Fruit fly (Drosophila melanogaster): Measurements from ENCODE around the gene CG8519.

The CG8519 gene

DNA sequence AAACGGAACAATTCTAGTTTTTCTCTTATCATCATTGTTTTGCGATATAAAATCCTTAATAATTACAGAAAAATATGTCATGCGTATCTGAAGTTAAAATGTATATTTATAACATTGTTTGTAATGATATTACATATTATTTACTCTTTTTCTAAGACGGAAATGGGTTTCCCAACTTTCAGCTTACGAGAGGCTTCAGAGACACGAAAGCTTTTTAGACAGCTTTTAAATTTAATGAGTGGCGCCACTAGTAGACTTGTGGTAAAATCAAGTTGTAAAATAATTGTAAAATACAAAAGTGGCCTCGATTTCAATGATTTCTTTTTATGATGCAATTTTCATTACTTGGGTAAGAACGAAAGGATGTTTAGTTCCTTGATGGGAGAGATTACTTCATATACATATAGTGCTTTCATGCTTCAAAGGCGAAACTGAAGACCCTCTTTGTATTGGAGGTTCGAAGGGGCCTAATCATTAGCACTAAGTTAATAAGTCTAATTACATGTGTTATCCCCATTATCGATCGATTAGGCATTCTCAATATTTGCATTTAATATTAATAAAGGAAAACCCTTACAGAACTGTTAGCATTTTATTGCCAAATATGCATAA, 4.4 kb downstream of the CG8519 start (continued):
- TF ChIP-seq Scr (GFP tag; IDR thresholded peaks at IDR 0.05; ENCODE audit: partially characterized antibody) (no peak), kni (GFP tag; optimal IDR thresholded peaks at IDR 0.05) (peak; percentile 30), CG15479 (GFP tag; optimal IDR thresholded peaks at IDR 0.05) (no peak), CG11398 (GFP tag; optimal IDR thresholded peaks at IDR 0.05) (peak; percentile 50), pan (optimal IDR thresholded peaks at IDR 0.05) (no peak), pan (GFP tag; optimal IDR thresholded peaks at IDR 0.05 in 1 of 2, IDR thresholded peaks at IDR 0.05 in 1 of 2) (peak in 1 of 2 experiments; percentile 94), Neu2 (GFP tag; optimal IDR thresholded peaks at IDR 0.05; ENCODE audit: borderline replicate concordance) (no peak), bcd (GFP tag; optimal IDR thresholded peaks at IDR 0.05) (peak; percentile 93), CG10274 (GFP tag; optimal IDR thresholded peaks at IDR 0.05) (peak; percentile 80), CG2199 (GFP tag; IDR thresholded peaks at IDR 0.05) (peak; percentile 97), CG30431 (GFP tag; optimal IDR thresholded peaks at IDR 0.05) (peak; percentile 63), Taf1 (GFP tag; IDR thresholded peaks at IDR 0.05) (peak; percentile 48; the same call in 1 of the 2 replicates), Rx (GFP tag; IDR thresholded peaks at IDR 0.05) (peak; percentile 82), CG10543 (GFP tag; optimal IDR thresholded peaks at IDR 0.05) (peak; percentile 70), CG14050 (GFP tag; IDR thresholded peaks at IDR 0.05) (peak; percentile 77), CG34224 (GFP tag; IDR thresholded peaks at IDR 0.05; ENCODE audit: partially characterized antibody) (no peak), CG12744 (GFP tag; optimal IDR thresholded peaks at IDR 0.05) (peak; percentile 81), CG6689 (GFP tag; IDR thresholded peaks at IDR 0.05) (peak; percentile 41), CG11696 (GFP tag; IDR thresholded peaks at IDR 0.05) (peak; percentile 68), E2f1 (GFP tag; IDR thresholded peaks at IDR 0.05) (peak; percentile 83), eve (GFP tag; optimal IDR thresholded peaks at IDR 0.05) (no peak), tgo (GFP tag; IDR thresholded peaks at IDR 0.05) (peak; percentile 88), dan (GFP tag; IDR thresholded peaks at IDR 0.05) (no peak), onecut (GFP tag; IDR thresholded peaks at IDR 0.05) (peak; percentile 81), Ptx1 (GFP tag; IDR thresholded peaks at IDR 0.05) (peak; percentile 89), BtbVII (GFP tag; optimal IDR thresholded peaks at IDR 0.05) (peak; percentile 87), CG8359 (GFP tag; optimal IDR thresholded peaks at IDR 0.05; ENCODE audit: borderline replicate concordance) (peak; percentile 72), CG12942 (GFP tag; optimal IDR thresholded peaks at IDR 0.05) (peak; percentile 61), HmgZ (tag; optimal IDR thresholded peaks at IDR 0.05) (peak; percentile 77), CG8388 (GFP tag; optimal IDR thresholded peaks at IDR 0.05) (peak; percentile 74), NFAT (GFP tag; IDR thresholded peaks at IDR 0.05) (peak; percentile 93), lola (GFP tag; optimal IDR thresholded peaks at IDR 0.05) (no peak), CG18011 (GFP tag; optimal IDR thresholded peaks at IDR 0.05) (peak; percentile 96), CG42726 (GFP tag; IDR thresholded peaks at IDR 0.05; ENCODE audit: partially characterized antibody) (no peak), aop (GFP tag; IDR thresholded peaks at IDR 0.05) (no peak), PHDP (tag; optimal IDR thresholded peaks at IDR 0.05) (peak; percentile 89), CG12071 (GFP tag; optimal IDR thresholded peaks at IDR 0.05) (peak; percentile 91), Sry-β (GFP tag; optimal IDR thresholded peaks at IDR 0.05) (peak; percentile 29), CG18764 (GFP tag; optimal IDR thresholded peaks at IDR 0.05) (peak; percentile 89), hkb (optimal IDR thresholded peaks at IDR 0.05) (no peak), hkb (GFP tag; IDR thresholded peaks at IDR 0.05) (peak; percentile 87), CG4360 (GFP tag; IDR thresholded peaks at IDR 0.05) (no peak), Bgb (GFP tag; IDR thresholded peaks at IDR 0.05; ENCODE audit: partially characterized antibody) (peak; percentile 43; the same call in 1 of the 2 replicates), hb (GFP tag; IDR thresholded peaks at IDR 0.05; ENCODE audit: partially characterized antibody) (no peak), ara (GFP tag; IDR thresholded peaks at IDR 0.05) (peak; percentile 53; the same call in 1 of the 2 replicates), danr (GFP tag; IDR thresholded peaks at IDR 0.05) (peak; percentile 75), CG6765 (GFP tag; optimal IDR thresholded peaks at IDR 0.05) (peak; percentile 96), h (optimal IDR thresholded peaks at IDR 0.05) (no peak), emc (GFP tag; optimal IDR thresholded peaks at IDR 0.05) (peak; percentile 87), Awh (GFP tag; IDR thresholded peaks at IDR 0.05) (peak; percentile 85)

All from whole organism, embryonic.